Fruit fly (Drosophila melanogaster) whole organism, embryonic: ENCODE data around the gene CG43350.

Experiments used
- Antp ChIP-seq: fragments of 200-800 bp; sonication (Bioruptor generic); optimal IDR thresholded peaks from 3 replicates; lab custom pipeline; 2016; ENCODE audit warnings: missing biosample characterization, missing genetic modification characterization
- CG11093 ChIP-seq: fragments of 200-800 bp; sonication (Bioruptor generic); IDR thresholded peaks from 3 replicates; pipeline ENCODE4 v1.3.6; 2022; ENCODE audit warnings: missing biosample characterization, missing genetic modification characterization
- CG11398 ChIP-seq: fragments of 200-800 bp; sonication (Bioruptor generic); optimal IDR thresholded peaks from 2 replicates; lab custom pipeline; 2016; ENCODE audit warnings: missing biosample characterization, missing genetic modification characterization
- CG11504 ChIP-seq: fragments of 200-800 bp; sonication (Bioruptor generic); optimal IDR thresholded peaks from 3 replicates; lab custom pipeline; 2019; ENCODE audit warnings: missing biosample characterization, mild to moderate bottlenecking, missing genetic modification characterization, moderate library complexity
- CG11723 ChIP-seq: fragments of 200-800 bp; sonication (Bioruptor generic); optimal IDR thresholded peaks from 2 replicates; lab custom pipeline; 2017; ENCODE audit warnings: missing biosample characterization, mild to moderate bottlenecking, missing genetic modification characterization
- CG12659 ChIP-seq: fragments of 200-800 bp; sonication (Bioruptor generic); optimal IDR thresholded peaks from 3 replicates; lab custom pipeline; 2017; ENCODE audit warnings: mild to moderate bottlenecking, missing biosample characterization, missing genetic modification reagents, missing genetic modification characterization
- CG12744 ChIP-seq: fragments of 200-800 bp; sonication (Bioruptor generic); optimal IDR thresholded peaks from 2 replicates; lab custom pipeline; 2016; ENCODE audit warnings: missing biosample characterization, missing genetic modification characterization
- CG14667 ChIP-seq: fragments of 200-800 bp; sonication (Bioruptor generic); IDR thresholded peaks from 2 replicates; pipeline ENCODE4 v1.3.6; 2022; ENCODE audit warnings: missing biosample characterization, missing genetic modification characterization
- CG15479 ChIP-seq: fragments of 200-800 bp; sonication (Bioruptor generic); optimal IDR thresholded peaks from 3 replicates; lab custom pipeline; 2019; ENCODE audit warnings: missing biosample characterization, mild to moderate bottlenecking, missing genetic modification characterization, moderate library complexity
- CG1602 ChIP-seq: fragments of 200-800 bp; sonication (Bioruptor generic); optimal IDR thresholded peaks from 3 replicates; lab custom pipeline; 2016; ENCODE audit warnings: missing biosample characterization, missing genetic modification characterization
- CG16779 ChIP-seq: fragments of 200-800 bp; sonication (Bioruptor generic); IDR thresholded peaks from 2 replicates; pipeline ENCODE4 v1.3.6; 2022; ENCODE audit warnings: missing biosample characterization, missing genetic modification characterization
- CG16815 ChIP-seq: fragments of 200-800 bp; sonication (Bioruptor generic); optimal IDR thresholded peaks from 3 replicates; lab custom pipeline; 2017; ENCODE audit warnings: missing biosample characterization, mild to moderate bottlenecking, missing genetic modification characterization
- CG17328 ChIP-seq: fragments of 200-800 bp; sonication (Bioruptor generic); IDR thresholded peaks from 2 replicates; pipeline ENCODE4 v1.3.6; 2022; ENCODE audit warnings: missing biosample characterization, missing genetic modification characterization
- CG18619 ChIP-seq: fragments of 200-800 bp; sonication (Bioruptor generic); optimal IDR thresholded peaks from 3 replicates; lab custom pipeline; 2017; ENCODE audit warnings: missing biosample characterization, mild to moderate bottlenecking, missing genetic modification characterization
- CG2199 ChIP-seq: fragments of 200-800 bp; sonication (Bioruptor generic); IDR thresholded peaks from 3 replicates; pipeline ENCODE4 v1.3.6; 2022; ENCODE audit warnings: missing biosample characterization, missing genetic modification characterization
- CG43689 ChIP-seq: fragments of 200-800 bp; sonication (Bioruptor generic); IDR thresholded peaks from 2 replicates; pipeline ENCODE4 v1.3.6; 2022; ENCODE audit warnings: missing biosample characterization, missing genetic modification characterization
- CG4424 ChIP-seq: fragments of 200-800 bp; sonication (Bioruptor generic); optimal IDR thresholded peaks from 3 replicates; lab custom pipeline; 2016; ENCODE audit warnings: missing biosample characterization, missing genetic modification characterization
- CG6654 ChIP-seq: fragments of 200-800 bp; sonication (Bioruptor generic); optimal IDR thresholded peaks from 2 replicates; lab custom pipeline; 2017; ENCODE audit warnings: missing biosample characterization, mild to moderate bottlenecking, missing genetic modification characterization
- CG7271 ChIP-seq: fragments of 200-800 bp; sonication (Bioruptor generic); optimal IDR thresholded peaks from 2 replicates; lab custom pipeline; 2018; ENCODE audit warnings: missing biosample characterization, mild to moderate bottlenecking, missing genetic modification characterization, moderate library complexity
- CG8944 ChIP-seq: fragments of 200-800 bp; sonication (Bioruptor generic); optimal IDR thresholded peaks from 3 replicates; lab custom pipeline; 2016; ENCODE audit warnings: missing biosample characterization, missing genetic modification characterization
- CG9437 ChIP-seq: fragments of 200-800 bp; sonication (Bioruptor generic); optimal IDR thresholded peaks from 2 replicates; lab custom pipeline; 2018; ENCODE audit warnings: missing biosample characterization, mild to moderate bottlenecking, missing genetic modification characterization
- CG9797 ChIP-seq: fragments of 200-800 bp; sonication (Bioruptor generic); optimal IDR thresholded peaks from 3 replicates; lab custom pipeline; 2018; ENCODE audit warnings: missing biosample characterization, mild to moderate bottlenecking, missing genetic modification characterization
- CG9817 ChIP-seq: fragments of 200-800 bp; sonication (Bioruptor generic); optimal IDR thresholded peaks from 2 replicates; lab custom pipeline; 2018; ENCODE audit warnings: missing biosample characterization, mild to moderate bottlenecking, missing genetic modification characterization, moderate library complexity
- Camta ChIP-seq: fragments of 200-800 bp; sonication (Bioruptor generic); optimal IDR thresholded peaks from 2 replicates; lab custom pipeline; 2016; ENCODE audit warnings: missing biosample characterization, missing genetic modification characterization
- CrebB ChIP-seq: fragments of 200-800 bp; sonication (Bioruptor generic); optimal IDR thresholded peaks from 3 replicates; lab custom pipeline; 2018; ENCODE audit warnings: missing biosample characterization, mild to moderate bottlenecking, missing genetic modification characterization
- Doc3 ChIP-seq: fragments of 200-800 bp; sonication (Bioruptor generic); IDR thresholded peaks from 3 replicates; pipeline ENCODE4 v1.3.6; 2022; ENCODE audit warnings: missing biosample characterization, missing genetic modification characterization; ENCODE audit not compliant: partially characterized antibody
- ERR ChIP-seq: fragments of 200-800 bp; sonication (Bioruptor generic); optimal IDR thresholded peaks from 2 replicates; lab custom pipeline; 2016; ENCODE audit warnings: missing biosample characterization, missing genetic modification characterization
- Hey ChIP-seq: fragments of 200-800 bp; sonication (Bioruptor generic); optimal IDR thresholded peaks from 3 replicates; lab custom pipeline; 2018; ENCODE audit warnings: missing biosample characterization, mild to moderate bottlenecking, missing genetic modification characterization
- Hmx ChIP-seq: fragments of 200-800 bp; sonication (Bioruptor generic); optimal IDR thresholded peaks from 2 replicates; lab custom pipeline; 2016; ENCODE audit warnings: missing biosample characterization, missing genetic modification characterization
- Mad ChIP-seq: fragments of 200-800 bp; sonication (Bioruptor generic); optimal IDR thresholded peaks from 2 replicates; lab custom pipeline; 2016; ENCODE audit warnings: missing biosample characterization, missing genetic modification characterization
- Neu2 ChIP-seq: fragments of 200-800 bp; sonication (Bioruptor generic); optimal IDR thresholded peaks from 3 replicates; lab custom pipeline; 2016; ENCODE audit warnings: missing biosample characterization, missing genetic modification characterization, borderline replicate concordance
- Xrp1 ChIP-seq: fragments of 200-800 bp; sonication (Bioruptor generic); IDR thresholded peaks from 2 replicates; pipeline ENCODE4 v1.3.6; 2022; ENCODE audit warnings: missing biosample characterization, missing genetic modification characterization
- btn ChIP-seq: fragments of 200-800 bp; sonication (Bioruptor generic); optimal IDR thresholded peaks from 2 replicates; lab custom pipeline; 2016; ENCODE audit warnings: missing biosample characterization, missing genetic modification characterization
- corto ChIP-seq: fragments of 200-800 bp; sonication (Bioruptor generic); optimal IDR thresholded peaks from 2 replicates; lab custom pipeline; 2016; ENCODE audit warnings: missing biosample characterization, mild to moderate bottlenecking, missing genetic modification characterization, moderate library complexity
- crol ChIP-seq: fragments of 200-800 bp; sonication (Bioruptor generic); IDR thresholded peaks from 2 replicates; pipeline ENCODE4 v1.3.6; 2022; ENCODE audit warnings: missing biosample characterization, missing genetic modification characterization
- dmrt99B ChIP-seq: fragments of 200-800 bp; sonication (Bioruptor generic); optimal IDR thresholded peaks from 2 replicates; lab custom pipeline; 2018; ENCODE audit warnings: missing biosample characterization, mild to moderate bottlenecking, missing genetic modification characterization, moderate library complexity
- dpn ChIP-seq, 2 experiments: fragments of 200-800 bp; sonication (Bioruptor generic); optimal IDR thresholded peaks; 3 replicates each; lab custom pipeline; 2016; ENCODE audit warnings: missing biosample characterization in 2 of 2, missing genetic modification characterization in 2 of 2
- eyg ChIP-seq: fragments of 200-800 bp; sonication (Bioruptor generic); optimal IDR thresholded peaks from 3 replicates; lab custom pipeline; 2016; ENCODE audit warnings: missing biosample characterization, missing genetic modification characterization
- gcm ChIP-seq: fragments of 200-800 bp; sonication (Bioruptor generic); optimal IDR thresholded peaks from 2 replicates; lab custom pipeline; 2019; ENCODE audit warnings: missing biosample characterization, mild to moderate bottlenecking, missing genetic modification characterization, moderate library complexity
- gsb-n ChIP-seq: fragments of 200-800 bp; sonication (Bioruptor generic); optimal IDR thresholded peaks from 3 replicates; lab custom pipeline; 2018; ENCODE audit warnings: missing biosample characterization, mild to moderate bottlenecking, missing genetic modification characterization
- jing ChIP-seq: fragments of 200-800 bp; sonication (Bioruptor generic); optimal IDR thresholded peaks from 2 replicates; lab custom pipeline; 2018; ENCODE audit warnings: missing biosample characterization, mild to moderate bottlenecking, missing genetic modification characterization
- nerfin-1 ChIP-seq: fragments of 200-800 bp; sonication (Bioruptor generic); optimal IDR thresholded peaks from 3 replicates; lab custom pipeline; 2019; ENCODE audit warnings: missing biosample characterization, mild to moderate bottlenecking, missing genetic modification characterization, moderate library complexity
- odd ChIP-seq: fragments of 200-800 bp; sonication (Bioruptor generic); optimal IDR thresholded peaks from 2 replicates; lab custom pipeline; 2017; ENCODE audit warnings: missing biosample characterization, mild to moderate bottlenecking, missing genetic modification characterization
- row ChIP-seq: fragments of 200-800 bp; sonication (Bioruptor generic); IDR thresholded peaks from 3 replicates; pipeline ENCODE4 v1.3.6; 2022; ENCODE audit warnings: missing biosample characterization, missing genetic modification characterization
- seq ChIP-seq: fragments of 200-800 bp; sonication (Bioruptor generic); IDR thresholded peaks from 2 replicates; pipeline ENCODE4 v1.3.6; 2022; ENCODE audit warnings: missing biosample characterization, missing genetic modification characterization
- shn ChIP-seq: fragments of 200-800 bp; sonication (Bioruptor generic); optimal IDR thresholded peaks from 3 replicates; lab custom pipeline; 2016; ENCODE audit warnings: missing biosample characterization, missing genetic modification characterization
- sisA ChIP-seq: fragments of 200-800 bp; sonication (Bioruptor generic); IDR thresholded peaks from 2 replicates; pipeline ENCODE4 v1.3.6; 2022; ENCODE audit warnings: missing biosample characterization, missing genetic modification characterization
- twi ChIP-seq: fragments of 200-800 bp; optimal IDR thresholded peaks from 2 replicates; lab custom pipeline; 2019; ENCODE audit warnings: missing biosample characterization, mild to moderate bottlenecking, missing genetic modification characterization, moderate library complexity
- unpg ChIP-seq: fragments of 200-800 bp; sonication (Bioruptor generic); optimal IDR thresholded peaks from 3 replicates; lab custom pipeline; 2018; ENCODE audit warnings: missing biosample characterization, mild to moderate bottlenecking, missing genetic modification characterization, moderate library complexity
- wek ChIP-seq: fragments of 200-800 bp; sonication (Bioruptor generic); optimal IDR thresholded peaks from 3 replicates; lab custom pipeline; 2018; ENCODE audit warnings: missing biosample characterization, mild to moderate bottlenecking, missing genetic modification characterization, moderate library complexity
- yki ChIP-seq: fragments of >200 bp; optimal IDR thresholded peaks from 3 replicates; lab custom pipeline; 2018

CG43350 gene

dm6 chr2L:9388013-9388605, 38.8 kb downstream of the CG43350 start (continued):
- peak; percentile 83 for TF ChIP-seq Antp (GFP tag; lab: Kevin White, UChicago)
- peak; percentile 29; the same call in 1 of the 2 replicates for TF ChIP-seq CG16779 (GFP tag; lab: Robert Waterston, UW)
- TF ChIP-seq jing (GFP tag; lab: Kevin White, UChicago) = peak; percentile 12
- TF ChIP-seq gsb-n (tag; lab: Kevin White, UChicago) = no peak
- TF ChIP-seq CG12659 (GFP tag; lab: Kevin White, UChicago) = peak; percentile 60
- no peak for TF ChIP-seq CG6654 (GFP tag; lab: Kevin White, UChicago)
- peak; percentile 31 for TF ChIP-seq CrebB (tag; lab: Kevin White, UChicago)
- TF ChIP-seq CG4424 (GFP tag; lab: Kevin White, UChicago) = peak; percentile 47
- TF ChIP-seq Camta (GFP tag; lab: Kevin White, UChicago) = peak; percentile 48
- no peak for TF ChIP-seq btn
- TF ChIP-seq Mad (GFP tag; lab: Kevin White, UChicago) = peak; percentile 46
- TF ChIP-seq unpg (GFP tag; lab: Kevin White, UChicago) = peak; percentile 76
- TF ChIP-seq eyg (GFP tag; lab: Kevin White, UChicago) = peak; percentile 53
- TF ChIP-seq CG14667 (GFP tag; lab: Robert Waterston, UW) = peak; percentile 48; the same call in 1 of the 2 replicates
- TF ChIP-seq CG17328 = 0 out of 2 replicates have a peak, but pooled peaks have one; percentile 13
- TF ChIP-seq crol (GFP tag; lab: Robert Waterston, UW) = no peak
- no peak for TF ChIP-seq Hey
- peak; percentile 32 for TF ChIP-seq CG15479 (GFP tag; lab: Kevin White, UChicago)
- TF ChIP-seq CG12744 = peak; percentile 38
- peak; percentile 29; the same call in 1 of the 2 replicates for TF ChIP-seq Xrp1
- peak; percentile 34 for TF ChIP-seq CG1602 (GFP tag; lab: Kevin White, UChicago)
- peak; percentile 47; the same call in 1 of the 2 replicates for TF ChIP-seq seq
- TF ChIP-seq Doc3 (GFP tag; lab: Robert Waterston, UW) = no peak
- TF ChIP-seq CG16815 (GFP tag; lab: Kevin White, UChicago) = peak; percentile 65
- no peak for TF ChIP-seq CG9797 (GFP tag; lab: Kevin White, UChicago)
- peak; percentile 67 for TF ChIP-seq CG11504
- TF ChIP-seq ERR (GFP tag; lab: Kevin White, UChicago) = peak; percentile 78
- no peak for TF ChIP-seq CG11093
- TF ChIP-seq Hmx (GFP tag; lab: Kevin White, UChicago) = peak; percentile 44
- TF ChIP-seq CG11398 (GFP tag; lab: Kevin White, UChicago) = peak; percentile 56
- TF ChIP-seq yki = no peak
- no peak for TF ChIP-seq CG2199
- TF ChIP-seq CG8944 (GFP tag; lab: Kevin White, UChicago) = peak; percentile 61
- TF ChIP-seq nerfin-1 (tag; lab: Kevin White, UChicago) = no peak
- peak; percentile 5 for TF ChIP-seq CG11723 (GFP tag; lab: Kevin White, UChicago)
- peak; percentile 64 for TF ChIP-seq CG9817 (tag; lab: Kevin White, UChicago)
- TF ChIP-seq odd (GFP tag; lab: Kevin White, UChicago) = peak; percentile 6
- TF ChIP-seq Neu2 (GFP tag; lab: Kevin White, UChicago) = no peak
- no peak for TF ChIP-seq CG7271
- TF ChIP-seq twi (tag; lab: Kevin White, UChicago) = no peak
- TF ChIP-seq CG43689 = no peak
- peak; percentile 5 for TF ChIP-seq CG9437 (GFP tag; lab: Kevin White, UChicago)
- TF ChIP-seq sisA (GFP tag; lab: Robert Waterston, UW) = peak; percentile 42
- no peak for TF ChIP-seq gcm
- TF ChIP-seq CG18619 = peak; percentile 69
- no peak for TF ChIP-seq wek (GFP tag; lab: Kevin White, UChicago)
- TF ChIP-seq corto (GFP tag; lab: Kevin White, UChicago) = peak; percentile 75
- TF ChIP-seq dpn (GFP tag; optimal IDR thresholded peaks at IDR 0.05; lab: Kevin White, UChicago) = peak; percentile 76 to 81
- peak; percentile 86 for TF ChIP-seq shn (GFP tag; lab: Kevin White, UChicago)
- TF ChIP-seq dmrt99B (tag; lab: Kevin White, UChicago) = peak; percentile 66
- peak; percentile 76 for TF ChIP-seq row
